Fruit fly (Drosophila melanogaster) whole organism, prepupa: ENCODE measurements around the gene UQCR-C2.

Experiments used
- CG10669 ChIP-seq: fragments of 200-800 bp; sonication (Bioruptor generic); optimal IDR thresholded peaks from 3 replicates; lab custom pipeline; 2018; ENCODE audit warnings: missing biosample characterization, mild to moderate bottlenecking, missing genetic modification characterization, moderate library complexity
- CG11294 ChIP-seq: fragments of 200-800 bp; sonication (Bioruptor generic); IDR thresholded peaks from 2 replicates; pipeline ENCODE4 v1.3.6; 2022; ENCODE audit warnings: missing biosample characterization, missing genetic modification characterization
- CG15336 ChIP-seq: fragments of 200-800 bp; sonication (Bioruptor generic); IDR thresholded peaks from 2 replicates; pipeline ENCODE4 v1.3.6; 2022; ENCODE audit warnings: missing biosample characterization, missing genetic modification characterization
- CG1621 ChIP-seq: fragments of 200-800 bp; sonication (Bioruptor generic); optimal IDR thresholded peaks from 3 replicates; lab custom pipeline; 2018; ENCODE audit warnings: missing biosample characterization, mild to moderate bottlenecking, missing genetic modification characterization
- CG16779 ChIP-seq: fragments of 200-800 bp; sonication (Bioruptor generic); optimal IDR thresholded peaks from 3 replicates; lab custom pipeline; 2017; ENCODE audit warnings: missing biosample characterization, mild to moderate bottlenecking, missing genetic modification characterization
- CG31627 ChIP-seq: fragments of 200-800 bp; sonication (Bioruptor generic); optimal IDR thresholded peaks from 3 replicates; lab custom pipeline; 2016; ENCODE audit warnings: missing biosample characterization, missing genetic modification characterization
- CG34406 ChIP-seq: fragments of 200-800 bp; sonication (Bioruptor generic); optimal IDR thresholded peaks from 3 replicates; lab custom pipeline; 2016; ENCODE audit warnings: missing biosample characterization, missing genetic modification characterization
- CG4318 ChIP-seq: fragments of 200-800 bp; sonication (Bioruptor generic); optimal IDR thresholded peaks from 3 replicates; lab custom pipeline; 2017; ENCODE audit warnings: missing biosample characterization, mild to moderate bottlenecking, missing genetic modification characterization
- CG6792 ChIP-seq: fragments of 200-800 bp; sonication (Bioruptor generic); optimal IDR thresholded peaks from 3 replicates; lab custom pipeline; 2016; ENCODE audit warnings: missing biosample characterization, missing genetic modification characterization
- CG6854 ChIP-seq: fragments of 200-800 bp; sonication (Bioruptor generic); optimal IDR thresholded peaks from 2 replicates; lab custom pipeline; 2017; ENCODE audit warnings: missing biosample characterization, mild to moderate bottlenecking, missing genetic modification characterization
- CG7368 ChIP-seq: fragments of 200-800 bp; sonication (Bioruptor generic); optimal IDR thresholded peaks from 3 replicates; lab custom pipeline; 2016; ENCODE audit warnings: missing biosample characterization, missing genetic modification characterization
- CG8632 ChIP-seq: fragments of 200-800 bp; sonication (Bioruptor generic); optimal IDR thresholded peaks from 3 replicates; lab custom pipeline; 2016; ENCODE audit warnings: missing biosample characterization, missing genetic modification characterization
- CG9139 ChIP-seq: fragments of 200-800 bp; sonication (Bioruptor generic); optimal IDR thresholded peaks from 3 replicates; lab custom pipeline; 2017; ENCODE audit warnings: missing biosample characterization, mild to moderate bottlenecking, missing genetic modification characterization
- Eip78C ChIP-seq: fragments of 200-800 bp; sonication (Bioruptor generic); peaks from one replicate; lab custom pipeline; 2016; ENCODE audit warnings: missing biosample characterization, missing genetic modification characterization
- Eip93F ChIP-seq: fragments of 200-800 bp; sonication (Bioruptor generic); optimal IDR thresholded peaks from 2 replicates; lab custom pipeline; 2016; ENCODE audit warnings: missing biosample characterization, mild to moderate bottlenecking, missing genetic modification characterization
- Ets21C ChIP-seq: fragments of 200-800 bp; sonication (Bioruptor generic); optimal IDR thresholded peaks from 3 replicates; lab custom pipeline; 2016; ENCODE audit warnings: missing biosample characterization, missing genetic modification characterization
- Hr38 ChIP-seq: sonication (Bioruptor generic); optimal IDR thresholded peaks from 2 replicates; lab custom pipeline; 2016; ENCODE audit warnings: missing biosample characterization, missing genetic modification characterization
- Hr39 ChIP-seq: fragments of 200-800 bp; sonication (Bioruptor generic); optimal IDR thresholded peaks from 2 replicates; lab custom pipeline; 2016; ENCODE audit warnings: missing biosample characterization, missing genetic modification characterization
- Hr4 ChIP-seq: fragments of 200-800 bp; sonication (Bioruptor generic); optimal IDR thresholded peaks from 3 replicates; lab custom pipeline; 2016; ENCODE audit warnings: missing biosample characterization, missing genetic modification characterization
- Met ChIP-seq: fragments of 200-800 bp; sonication (Bioruptor generic); optimal IDR thresholded peaks from 3 replicates; lab custom pipeline; 2016; ENCODE audit warnings: missing biosample characterization, missing genetic modification characterization
- OdsH ChIP-seq: fragments of 200-800 bp; sonication (Bioruptor generic); optimal IDR thresholded peaks from 3 replicates; lab custom pipeline; 2016; ENCODE audit warnings: missing biosample characterization, missing genetic modification characterization
- Sox102F ChIP-seq: fragments of 200-800 bp; sonication (Bioruptor generic); optimal IDR thresholded peaks from 2 replicates; lab custom pipeline; 2016; ENCODE audit warnings: missing biosample characterization, mild to moderate bottlenecking, missing genetic modification characterization
- Sox14 ChIP-seq: fragments of 200-800 bp; sonication (Bioruptor generic); optimal IDR thresholded peaks from 3 replicates; lab custom pipeline; 2016; ENCODE audit warnings: missing biosample characterization, missing genetic modification characterization
- Sox15 ChIP-seq: fragments of 200-800 bp; sonication (Bioruptor generic); optimal IDR thresholded peaks from 3 replicates; lab custom pipeline; 2016; ENCODE audit warnings: missing biosample characterization, missing genetic modification characterization
- achi ChIP-seq: fragments of 200-800 bp; sonication (Bioruptor generic); optimal IDR thresholded peaks from 3 replicates; lab custom pipeline; 2016; ENCODE audit warnings: missing biosample characterization, missing genetic modification characterization
- acj6 ChIP-seq: fragments of 200-800 bp; sonication (Bioruptor generic); optimal IDR thresholded peaks from 3 replicates; lab custom pipeline; 2016; ENCODE audit warnings: missing biosample characterization, missing genetic modification characterization
- cyc ChIP-seq: fragments of 200-800 bp; sonication (Bioruptor generic); optimal IDR thresholded peaks from 3 replicates; lab custom pipeline; 2016; ENCODE audit warnings: missing biosample characterization, missing genetic modification characterization
- dac ChIP-seq: fragments of 200-800 bp; sonication (Bioruptor generic); optimal IDR thresholded peaks from 2 replicates; lab custom pipeline; 2017; ENCODE audit warnings: missing biosample characterization, mild to moderate bottlenecking, missing genetic modification characterization
- dsx ChIP-seq: fragments of 200-800 bp; optimal IDR thresholded peaks from 3 replicates; lab custom pipeline; 2019; ENCODE audit warnings: missing biosample characterization, mild to moderate bottlenecking, missing genetic modification characterization, moderate library complexity; ENCODE audit not compliant: poor library complexity, severe bottlenecking
- esn ChIP-seq: fragments of 200-800 bp; sonication (Bioruptor generic); optimal IDR thresholded peaks from 2 replicates; lab custom pipeline; 2016; ENCODE audit warnings: missing biosample characterization, mild to moderate bottlenecking, missing genetic modification characterization, moderate library complexity
- fd59A ChIP-seq: fragments of 200-800 bp; sonication (Bioruptor generic); optimal IDR thresholded peaks from 2 replicates; lab custom pipeline; 2017; ENCODE audit warnings: missing biosample characterization, mild to moderate bottlenecking, missing genetic modification characterization, missing genetic modification reagents
- net ChIP-seq: fragments of 200-800 bp; sonication (Bioruptor generic); optimal IDR thresholded peaks from 3 replicates; lab custom pipeline; 2016; ENCODE audit warnings: missing biosample characterization, missing genetic modification characterization
- pdm3 ChIP-seq: fragments of 200-800 bp; sonication (Bioruptor generic); optimal IDR thresholded peaks from 3 replicates; lab custom pipeline; 2016; ENCODE audit warnings: missing biosample characterization, missing genetic modification characterization
- salr ChIP-seq, 2 experiments: fragments of 200-800 bp; sonication (Bioruptor generic); optimal IDR thresholded peaks; 3 replicates each; lab custom pipeline; 2016 to 2018; ENCODE audit warnings: missing biosample characterization in 2 of 2, missing genetic modification characterization in 2 of 2, mild to moderate bottlenecking in 1 of 2
- spab ChIP-seq: fragments of 200-800 bp; sonication (Bioruptor generic); optimal IDR thresholded peaks from 2 replicates; lab custom pipeline; 2017; ENCODE audit warnings: missing biosample characterization, mild to moderate bottlenecking, missing genetic modification characterization, missing genetic modification reagents
- ss ChIP-seq, 2 experiments: fragments of 200-800 bp; sonication (Bioruptor generic); optimal IDR thresholded peaks; 2 replicates in 1 of 2; 3 replicates in 1 of 2; lab custom pipeline; 2017 to 2018; ENCODE audit warnings: mild to moderate bottlenecking in 2 of 2, missing biosample characterization in 2 of 2, missing genetic modification characterization in 2 of 2, moderate library complexity in 1 of 2
- topi ChIP-seq: fragments of 200-800 bp; sonication (Bioruptor generic); optimal IDR thresholded peaks from 3 replicates; lab custom pipeline; 2016; ENCODE audit warnings: missing biosample characterization, missing genetic modification characterization
- vri ChIP-seq: fragments of 200-800 bp; sonication (Bioruptor generic); optimal IDR thresholded peaks from 3 replicates; lab custom pipeline; 2016; ENCODE audit warnings: missing biosample characterization, mild to moderate bottlenecking, missing genetic modification characterization

The UQCR-C2 gene

dm6 chr3L:16615132-16615709 lies 31.3 kb downstream of the UQCR-C2 start, which contains the start of gene Mo25 (continued):
- TF ChIP-seq dsx (GFP tag; lab: Kevin White, UChicago): no peak
- TF ChIP-seq Hr4 (GFP tag; lab: Kevin White, UChicago): no peak
- peak; percentile 36 for TF ChIP-seq Sox14 (GFP tag; lab: Kevin White, UChicago)
- TF ChIP-seq Eip93F (GFP tag; lab: Kevin White, UChicago): peak; percentile 59
- TF ChIP-seq CG4318 (GFP tag; lab: Kevin White, UChicago): no peak
- TF ChIP-seq Met: peak; percentile 45
- peak; percentile 57 for TF ChIP-seq vri (GFP tag; lab: Kevin White, UChicago)
- peak; percentile 46 for TF ChIP-seq topi (GFP tag; lab: Kevin White, UChicago)
- TF ChIP-seq spab (GFP tag; lab: Kevin White, UChicago): no peak
- no peak for TF ChIP-seq dac (GFP tag; lab: Kevin White, UChicago)
- TF ChIP-seq CG6792 (GFP tag; lab: Kevin White, UChicago): no peak
- peak; percentile 0 for TF ChIP-seq CG6854 (GFP tag; lab: Kevin White, UChicago)
- no peak for TF ChIP-seq Ets21C (GFP tag; lab: Kevin White, UChicago)
- no peak for TF ChIP-seq fd59A
- no peak for TF ChIP-seq CG11294
- TF ChIP-seq ss (GFP tag; optimal IDR thresholded peaks at IDR 0.05; lab: Kevin White, UChicago): no peak
- no peak for TF ChIP-seq CG8632
- peak; percentile 67 for TF ChIP-seq Sox102F (GFP tag; lab: Kevin White, UChicago)
- no peak for TF ChIP-seq CG15336 (GFP tag; lab: Robert Waterston, UW)
- TF ChIP-seq CG34406 (GFP tag; lab: Kevin White, UChicago): peak; percentile 3
- TF ChIP-seq cyc (GFP tag; lab: Kevin White, UChicago): peak; percentile 13
- peak; percentile 57 for TF ChIP-seq esn
- no peak for TF ChIP-seq achi (GFP tag; lab: Kevin White, UChicago)
- peak; percentile 24 for TF ChIP-seq pdm3 (GFP tag; lab: Kevin White, UChicago)
- no peak for TF ChIP-seq salr (GFP tag; optimal IDR thresholded peaks at IDR 0.05; lab: Kevin White, UChicago)
- no peak for TF ChIP-seq CG9139 (GFP tag; lab: Kevin White, UChicago)
- peak; percentile 12 for TF ChIP-seq CG31627 (GFP tag; lab: Kevin White, UChicago)
- TF ChIP-seq CG7368 (GFP tag; lab: Kevin White, UChicago): no peak
- TF ChIP-seq OdsH (GFP tag; lab: Kevin White, UChicago): peak; percentile 42
- no peak for TF ChIP-seq CG1621 (tag; lab: Kevin White, UChicago)
- TF ChIP-seq Eip78C (GFP tag; lab: Kevin White, UChicago): peak; percentile 70
- TF ChIP-seq Hr38: no peak
- no peak for TF ChIP-seq CG16779
- no peak for TF ChIP-seq net (GFP tag; lab: Kevin White, UChicago)
- TF ChIP-seq CG10669: no peak

- no peak for TF ChIP-seq acj6
- no peak for TF ChIP-seq CG11294
- no peak for TF ChIP-seq CG4318 (GFP tag; lab: Kevin White, UChicago)
- TF ChIP-seq Sox15 (GFP tag; lab: Kevin White, UChicago): no peak
- TF ChIP-seq Hr39: no peak
- no peak for TF ChIP-seq achi (GFP tag; lab: Kevin White, UChicago)
Observed at dm6 chr3L:16626199-16626598, 42.3 kb downstream of the UQCR-C2 start.

- TF ChIP-seq esn (no peak), Eip78C (GFP tag; lab: Kevin White, UChicago) (peak; percentile 65), dsx (GFP tag; lab: Kevin White, UChicago) (peak; percentile 72)
Observed at dm6 chr3L:16629793-16630192, 45.9 kb downstream of the UQCR-C2 start.
